Worm (Caenorhabditis elegans) whole organism, young adult: ENCODE results near the gene C16A3.2.

Experiments
- B0019.2 ChIP-seq: fragments of 200-800 bp; sonication (Bioruptor generic); conservative IDR thresholded peaks from 2 replicates; pipeline ENCODE4 v1.3.6; 2022; ENCODE audit warnings: missing genetic modification reagents, missing genetic modification characterization, missing compliant biosample characterization
- B0261.1 ChIP-seq: sonication (generic microtip); optimal IDR thresholded peaks from 2 replicates; lab custom pipeline; 2016; ENCODE audit warnings: mild to moderate bottlenecking, missing genetic modification characterization, moderate library complexity, missing compliant biosample characterization
- C17E4.6 ChIP-seq: fragments of 200-800 bp; sonication (Bioruptor generic); IDR thresholded peaks from 2 replicates; pipeline ENCODE4 v1.3.6; 2022; ENCODE audit warnings: missing genetic modification reagents, missing genetic modification characterization, missing compliant biosample characterization
- F23B12.7 ChIP-seq: sonication (generic microtip); optimal IDR thresholded peaks from 2 replicates; lab custom pipeline; 2017; ENCODE audit warnings: missing genetic modification characterization, mild to moderate bottlenecking, missing compliant biosample characterization, antibody characterized with exemption, moderate library complexity; ENCODE audit not compliant: insufficient read depth
- F37B4.10 ChIP-seq: fragments of 200-800 bp; sonication (Bioruptor generic); IDR thresholded peaks from 2 replicates; pipeline ENCODE4 v1.3.6; 2022; ENCODE audit warnings: missing genetic modification characterization, missing compliant biosample characterization
- F39B2.1 ChIP-seq: fragments of 200-800 bp; sonication (Bioruptor generic); IDR thresholded peaks from 2 replicates; pipeline ENCODE4 v1.3.6; 2022; ENCODE audit warnings: missing genetic modification reagents, missing genetic modification characterization, missing compliant biosample characterization
- F57A8.1 ChIP-seq: fragments of 200-800 bp; sonication (Bioruptor generic); optimal IDR thresholded peaks from 2 replicates; lab custom pipeline; 2018; ENCODE audit warnings: mild to moderate bottlenecking, missing genetic modification characterization, moderate library complexity, missing compliant biosample characterization
- F57C9.4 ChIP-seq: sonication (generic microtip); optimal IDR thresholded peaks from 2 replicates; lab custom pipeline; 2017; ENCODE audit warnings: mild to moderate bottlenecking, missing genetic modification characterization, missing compliant biosample characterization
- K11D2.4 ChIP-seq: fragments of 200-800 bp; sonication (Bioruptor generic); IDR thresholded peaks from 2 replicates; pipeline ENCODE4 v1.3.6; 2022; ENCODE audit warnings: missing genetic modification reagents, missing genetic modification characterization, missing compliant biosample characterization
- T26A5.8 ChIP-seq: sonication (generic microtip); optimal IDR thresholded peaks from 2 replicates; lab custom pipeline; 2016; ENCODE audit warnings: missing genetic modification characterization, missing compliant biosample characterization
- Y53G8AR.9 ChIP-seq: fragments of 200-800 bp; sonication (Bioruptor generic); conservative IDR thresholded peaks from 2 replicates; pipeline ENCODE4 v1.3.6; 2022; ENCODE audit warnings: missing genetic modification reagents, missing genetic modification characterization, missing compliant biosample characterization
- Y67H2A.10 ChIP-seq: fragments of 200-800 bp; sonication (Bioruptor generic); conservative IDR thresholded peaks from 2 replicates; pipeline ENCODE4 v1.3.6; 2022; ENCODE audit warnings: missing genetic modification reagents, missing genetic modification characterization, missing compliant biosample characterization
- atf-7 ChIP-seq: sonication (generic microtip); optimal IDR thresholded peaks from 2 replicates; lab custom pipeline; 2017; ENCODE audit warnings: mild to moderate bottlenecking, missing genetic modification characterization, missing compliant biosample characterization
- attf-3 ChIP-seq: fragments of 200-800 bp; sonication (Bioruptor generic); conservative IDR thresholded peaks from 2 replicates; pipeline ENCODE4 v1.3.6; 2022; ENCODE audit warnings: missing genetic modification reagents, missing genetic modification characterization, missing compliant biosample characterization
- attf-5 ChIP-seq: fragments of 200-800 bp; sonication (Bioruptor generic); optimal IDR thresholded peaks from 2 replicates; lab custom pipeline; 2018; ENCODE audit warnings: mild to moderate bottlenecking, missing genetic modification characterization, missing compliant biosample characterization
- bed-2 ChIP-seq: fragments of 200-800 bp; sonication (Bioruptor generic); IDR thresholded peaks from 2 replicates; pipeline ENCODE4 v1.3.6; 2022; ENCODE audit warnings: missing genetic modification reagents, missing genetic modification characterization, missing compliant biosample characterization
- cebp-2 ChIP-seq: fragments of 200-800 bp; sonication (Bioruptor generic); IDR thresholded peaks from 2 replicates; pipeline ENCODE4 v1.3.6; 2022; ENCODE audit warnings: missing genetic modification characterization, missing compliant biosample characterization
- ceh-100 ChIP-seq: fragments of 200-800 bp; sonication (Bioruptor generic); IDR thresholded peaks from 2 replicates; pipeline ENCODE4 v1.3.6; 2022; ENCODE audit warnings: missing genetic modification reagents, missing genetic modification characterization, missing compliant biosample characterization
- chd-7 ChIP-seq: sonication (generic microtip); optimal IDR thresholded peaks from 2 replicates; lab custom pipeline; 2016; ENCODE audit warnings: mild to moderate bottlenecking, missing genetic modification characterization, moderate library complexity, missing compliant biosample characterization
- egl-18 ChIP-seq: fragments of 200-800 bp; sonication (Bioruptor generic); IDR thresholded peaks from 2 replicates; pipeline ENCODE4 v1.3.6; 2022; ENCODE audit warnings: missing genetic modification reagents, missing genetic modification characterization, missing compliant biosample characterization
- ekl-4 ChIP-seq: fragments of 200-800 bp; sonication (Bioruptor generic); IDR thresholded peaks from 2 replicates; pipeline ENCODE4 v1.3.6; 2022; ENCODE audit warnings: missing genetic modification reagents, missing genetic modification characterization, missing compliant biosample characterization
- him-1 ChIP-seq: sonication (generic microtip); optimal IDR thresholded peaks from 2 replicates; lab custom pipeline; 2016; ENCODE audit warnings: missing genotype, missing genetic modification reagents, missing genetic modification characterization, missing compliant biosample characterization
- hlh-12 ChIP-seq: sonication (generic microtip); optimal IDR thresholded peaks from 2 replicates; lab custom pipeline; 2016; ENCODE audit warnings: missing genetic modification characterization, missing compliant biosample characterization
- hlh-26 ChIP-seq: fragments of 200-800 bp; sonication (Bioruptor generic); conservative IDR thresholded peaks from 2 replicates; pipeline ENCODE4 v1.3.6; 2022; ENCODE audit warnings: missing genetic modification reagents, missing genetic modification characterization, missing compliant biosample characterization
- hmg-1.2 ChIP-seq: fragments of 200-800 bp; sonication (Bioruptor generic); IDR thresholded peaks from 2 replicates; pipeline ENCODE4 v1.3.6; 2022; ENCODE audit warnings: missing genetic modification reagents, missing genetic modification characterization, missing compliant biosample characterization
- hmg-20 ChIP-seq: fragments of 200-800 bp; sonication (Bioruptor generic); IDR thresholded peaks from 2 replicates; pipeline ENCODE4 v1.3.6; 2022; ENCODE audit warnings: missing genetic modification reagents, missing genetic modification characterization, missing compliant biosample characterization
- lag-1 ChIP-seq: fragments of 200-800 bp; sonication (Bioruptor generic); IDR thresholded peaks from 2 replicates; pipeline ENCODE4 v1.3.6; 2022; ENCODE audit warnings: missing genetic modification reagents, missing genetic modification characterization, missing compliant biosample characterization
- let-526 ChIP-seq: fragments of 200-800 bp; sonication (Bioruptor generic); IDR thresholded peaks from 2 replicates; pipeline ENCODE4 v1.3.6; 2022; ENCODE audit warnings: missing genetic modification reagents, missing genetic modification characterization, missing compliant biosample characterization
- lin-26 ChIP-seq: fragments of 200-800 bp; sonication (Bioruptor generic); IDR thresholded peaks from 2 replicates; pipeline ENCODE4 v1.3.6; 2022; ENCODE audit warnings: missing genetic modification reagents, missing genetic modification characterization, missing compliant biosample characterization
- lin-40 ChIP-seq: sonication (generic microtip); optimal IDR thresholded peaks from 2 replicates; lab custom pipeline; 2016; ENCODE audit warnings: missing genetic modification characterization, mild to moderate bottlenecking, missing compliant biosample characterization, missing genotype, missing genetic modification reagents
- lin-54 ChIP-seq: fragments of 200-800 bp; sonication (Bioruptor generic); optimal IDR thresholded peaks from 2 replicates; lab custom pipeline; 2018; ENCODE audit warnings: mild to moderate bottlenecking, missing genetic modification characterization, missing compliant biosample characterization
- madf-6 ChIP-seq: fragments of 200-800 bp; sonication (Bioruptor generic); IDR thresholded peaks from 2 replicates; pipeline ENCODE4 v1.3.6; 2022; ENCODE audit warnings: missing genetic modification reagents, missing genetic modification characterization, missing compliant biosample characterization
- madf-8 ChIP-seq: fragments of 200-800 bp; sonication (Bioruptor generic); conservative IDR thresholded peaks from 2 replicates; pipeline ENCODE4 v1.3.6; 2022; ENCODE audit warnings: missing genetic modification reagents, missing genetic modification characterization, missing compliant biosample characterization
- mcd-1 ChIP-seq: fragments of 200-800 bp; sonication (Bioruptor generic); IDR thresholded peaks from 2 replicates; pipeline ENCODE4 v1.3.6; 2022; ENCODE audit warnings: missing genetic modification reagents, missing genetic modification characterization, missing compliant biosample characterization
- nfya-2 ChIP-seq: fragments of 200-800 bp; sonication (Bioruptor generic); IDR thresholded peaks from 2 replicates; pipeline ENCODE4 v1.3.6; 2022; ENCODE audit warnings: missing genetic modification reagents, missing genetic modification characterization, missing compliant biosample characterization
- nfyb-1 ChIP-seq: fragments of 200-800 bp; sonication (Bioruptor generic); IDR thresholded peaks from 2 replicates; pipeline ENCODE4 v1.3.6; 2022; ENCODE audit warnings: missing genetic modification reagents, missing genetic modification characterization, missing compliant biosample characterization
- nhr-179 ChIP-seq: sonication (generic microtip); optimal IDR thresholded peaks from 2 replicates; lab custom pipeline; 2016; ENCODE audit warnings: mild to moderate bottlenecking, missing genetic modification characterization, missing compliant biosample characterization
- nhr-90 ChIP-seq: sonication (generic microtip); optimal IDR thresholded peaks from 2 replicates; lab custom pipeline; 2016; ENCODE audit warnings: missing genotype, mild to moderate bottlenecking, missing genetic modification characterization, missing compliant biosample characterization
- pbrm-1 ChIP-seq: fragments of 200-800 bp; sonication (Bioruptor generic); IDR thresholded peaks from 2 replicates; pipeline ENCODE4 v1.3.6; 2022; ENCODE audit warnings: missing genetic modification reagents, missing genetic modification characterization, missing compliant biosample characterization
- sea-2 ChIP-seq: fragments of 200-800 bp; sonication (Bioruptor generic); IDR thresholded peaks from 2 replicates; pipeline ENCODE4 v1.3.6; 2022; ENCODE audit warnings: missing genetic modification characterization, missing compliant biosample characterization
- snpc-1.1 ChIP-seq: sonication (generic microtip); optimal IDR thresholded peaks from 2 replicates; lab custom pipeline; 2017; ENCODE audit warnings: missing genetic modification characterization, mild to moderate bottlenecking, missing compliant biosample characterization, antibody characterized with exemption, moderate library complexity, missing genotype, missing genetic modification reagents; ENCODE audit not compliant: insufficient read depth
- snpc-1.3 ChIP-seq: sonication (generic microtip); optimal IDR thresholded peaks from 2 replicates; lab custom pipeline; 2017; ENCODE audit warnings: missing genetic modification characterization, mild to moderate bottlenecking, missing compliant biosample characterization, antibody characterized with exemption, moderate library complexity, missing genotype, missing genetic modification reagents; ENCODE audit not compliant: insufficient read depth
- somi-1 ChIP-seq: fragments of 200-800 bp; sonication (Bioruptor generic); optimal IDR thresholded peaks from 2 replicates; lab custom pipeline; 2018; ENCODE audit warnings: mild to moderate bottlenecking, missing genetic modification characterization, missing compliant biosample characterization
- sptf-2 ChIP-seq: fragments of 200-800 bp; sonication (Bioruptor generic); optimal IDR thresholded peaks from 2 replicates; lab custom pipeline; 2018; ENCODE audit warnings: mild to moderate bottlenecking, missing genetic modification characterization, missing compliant biosample characterization
- tbx-9 ChIP-seq: sonication (generic microtip); optimal IDR thresholded peaks from 2 replicates; lab custom pipeline; 2016; ENCODE audit warnings: borderline replicate concordance, missing genetic modification characterization, inconsistent platforms, missing compliant biosample characterization
- unc-62 ChIP-seq: fragments of 150-350 bp; optimal IDR thresholded peaks from 2 replicates; lab custom pipeline; 2014; ENCODE audit warnings: missing biosample characterization, missing genetic modification reagents, missing genetic modification characterization
- ztf-18 ChIP-seq: sonication (generic microtip); optimal IDR thresholded peaks from 2 replicates; lab custom pipeline; 2016; ENCODE audit warnings: missing genotype, mild to moderate bottlenecking, missing genetic modification characterization, missing compliant biosample characterization

The C16A3.2 gene

DNA sequence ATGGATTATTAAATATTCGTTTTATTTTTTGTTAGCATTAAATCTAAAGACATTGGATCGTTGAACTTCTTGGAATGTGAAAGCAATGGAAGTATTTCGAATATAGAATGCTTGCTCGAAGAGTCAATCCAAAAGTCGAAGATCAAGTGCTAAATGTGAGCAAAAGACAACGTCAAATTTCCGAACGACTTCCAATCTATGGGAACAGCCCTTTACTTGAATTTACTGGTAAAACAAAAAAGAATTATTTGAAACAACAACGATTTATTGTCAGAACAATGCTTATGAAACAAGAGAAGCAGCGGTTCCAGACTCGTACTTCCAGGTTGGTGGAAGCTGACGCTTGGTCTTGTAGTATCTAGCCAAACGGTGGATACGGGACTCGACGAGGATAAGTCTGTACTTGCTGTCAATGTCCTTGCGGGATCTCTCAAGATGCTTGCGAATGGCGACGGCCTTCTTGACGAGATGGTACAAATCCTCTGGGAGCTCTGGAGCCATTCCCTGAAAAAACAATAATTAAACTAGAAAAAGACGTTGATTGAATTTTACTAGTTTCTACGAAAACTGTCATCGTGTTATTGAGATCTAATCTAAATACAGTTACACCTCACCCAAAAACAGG, 15.7 kb upstream of the C16A3.2 start:
- peak; percentile 80 for TF ChIP-seq lin-26 (GFP tag; lab: Robert Waterston, UW)
- peak; percentile 77 for TF ChIP-seq madf-6 (GFP tag; lab: Robert Waterston, UW)
- TF ChIP-seq tbx-9 = no peak
- no peak for TF ChIP-seq lag-1 (GFP tag; lab: Robert Waterston, UW)
- TF ChIP-seq F57A8.1 (GFP tag; lab: Kevin White, UChicago) = peak; percentile 82
- TF ChIP-seq hlh-12 = no peak
- TF ChIP-seq him-1 (tag; lab: Kevin White, UChicago) = peak; percentile 99
- 0 out of 2 replicates have a peak, but pooled peaks have one; percentile 36 for TF ChIP-seq K11D2.4
- TF ChIP-seq chd-7 (tag; lab: Kevin White, UChicago) = peak; percentile 16
- peak; percentile 20 for TF ChIP-seq attf-5 (GFP tag; lab: Kevin White, UChicago)
- TF ChIP-seq ekl-4 (GFP tag; lab: Robert Waterston, UW) = peak; percentile 85
- TF ChIP-seq hlh-26 (GFP tag; lab: Robert Waterston, UW) = no peak
- TF ChIP-seq lin-54 (GFP tag; lab: Kevin White, UChicago) = peak; percentile 73
- peak; percentile 48 for TF ChIP-seq hmg-1.2
- no peak for TF ChIP-seq Y67H2A.10
- no peak for TF ChIP-seq bed-2 (GFP tag; lab: Robert Waterston, UW)
- TF ChIP-seq lin-40 (tag; lab: Kevin White, UChicago) = no peak
- 0 out of 2 replicates have a peak, but pooled peaks have one; percentile 33 for TF ChIP-seq F37B4.10 (GFP tag; lab: Robert Waterston, UW)
- TF ChIP-seq atf-7 (tag; lab: Kevin White, UChicago) = peak; percentile 37
- TF ChIP-seq pbrm-1 = peak; percentile 57; the same call in 1 of the 2 replicates
- no peak for TF ChIP-seq B0019.2 (GFP tag; lab: Robert Waterston, UW)
- no peak for TF ChIP-seq sea-2
- TF ChIP-seq B0261.1 (tag; lab: Kevin White, UChicago) = peak; percentile 5
- TF ChIP-seq ztf-18 = peak; percentile 35
- no peak for TF ChIP-seq unc-62
- TF ChIP-seq ceh-100 = peak; percentile 36; the same call in 1 of the 2 replicates
- TF ChIP-seq somi-1 (GFP tag; lab: Kevin White, UChicago) = peak; percentile 38
- TF ChIP-seq madf-8 = 0 out of 2 replicates have a peak, but pooled peaks have one; percentile 37
- no peak for TF ChIP-seq nfya-2
- TF ChIP-seq nfyb-1 (GFP tag; lab: Robert Waterston, UW) = peak; percentile 86
- TF ChIP-seq F39B2.1 (GFP tag; lab: Robert Waterston, UW) = peak; percentile 3; the same call in 1 of the 2 replicates
- TF ChIP-seq attf-3 = 0 out of 2 replicates have a peak, but pooled peaks have one; percentile 18
- TF ChIP-seq snpc-1.3 (tag; lab: Kevin White, UChicago) = peak; percentile 32
- peak; percentile 67 for TF ChIP-seq snpc-1.1 (tag; lab: Kevin White, UChicago)
- no peak for TF ChIP-seq F57C9.4 (tag; lab: Kevin White, UChicago)
- peak; percentile 46 for TF ChIP-seq nhr-90 (tag; lab: Kevin White, UChicago)
- TF ChIP-seq cebp-2 = no peak
- no peak for TF ChIP-seq let-526 (GFP tag; lab: Robert Waterston, UW)
- peak; percentile 62 for TF ChIP-seq F23B12.7 (tag; lab: Kevin White, UChicago)
- TF ChIP-seq Y53G8AR.9 (GFP tag; lab: Robert Waterston, UW) = peak; percentile 86
- peak; percentile 49 for TF ChIP-seq sptf-2 (GFP tag; lab: Kevin White, UChicago)
- TF ChIP-seq T26A5.8 (tag; lab: Kevin White, UChicago) = peak; percentile 57
- no peak; the same call in 1 of the 2 replicates for TF ChIP-seq hmg-20 (GFP tag; lab: Robert Waterston, UW)
- TF ChIP-seq egl-18 (GFP tag; lab: Robert Waterston, UW) = no peak
- peak; percentile 44; the same call in 1 of the 2 replicates for TF ChIP-seq C17E4.6 (GFP tag; lab: Robert Waterston, UW)
- TF ChIP-seq nhr-179 (tag; lab: Kevin White, UChicago) = no peak
- peak; percentile 45 for TF ChIP-seq mcd-1 (GFP tag; lab: Robert Waterston, UW)
